Worm (Caenorhabditis elegans): ENCODE results near the gene srh-170.

ce11 chrV:15379817-15380216 is 8.9 kb downstream of the srh-170 start, which contains the start of gene srh-251:
- TF ChIP-seq ets-4 (tag; optimal IDR thresholded peaks at IDR 0.05), result no peak
- no peak for TF ChIP-seq rnt-1 (tag; optimal IDR thresholded peaks at IDR 0.05)
